Worm (Caenorhabditis elegans) whole organism, L1 larva: ENCODE data around the gene F48E8.2.
A peak's percentile ranks its signal among the peaks of the same experiment; 100 is the strongest.

Source experiments
- C04F5.9 ChIP-seq: sonication (generic microtip); optimal IDR thresholded peaks from 2 replicates; lab custom pipeline; 2016; ENCODE audit warnings: missing genetic modification characterization, missing compliant biosample characterization
- C16A3.4 ChIP-seq: fragments of 150-350 bp; optimal IDR thresholded peaks from 2 replicates; lab custom pipeline; 2014; ENCODE audit warnings: missing biosample characterization, missing genetic modification characterization
- C34B4.2 ChIP-seq: sonication (generic microtip); optimal IDR thresholded peaks from 2 replicates; lab custom pipeline; 2017; ENCODE audit warnings: mild to moderate bottlenecking, missing genetic modification characterization, missing compliant biosample characterization
- ama-1 ChIP-seq: fragments of 150-350 bp; optimal IDR thresholded peaks from 2 replicates; lab custom pipeline; 2014
- blmp-1 ChIP-seq: fragments of 150-350 bp; optimal IDR thresholded peaks from 2 replicates; lab custom pipeline; 2014; ENCODE audit warnings: missing biosample characterization, missing genetic modification characterization
- ceh-88 ChIP-seq: fragments of 200-800 bp; sonication (Bioruptor generic); IDR thresholded peaks from 2 replicates; pipeline ENCODE4 v1.3.6; 2022; ENCODE audit warnings: missing genetic modification characterization, missing compliant biosample characterization
- ceh-90 ChIP-seq: sonication (generic microtip); optimal IDR thresholded peaks from 2 replicates; lab custom pipeline; 2016; ENCODE audit warnings: missing genetic modification characterization, missing compliant biosample characterization
- dpl-1 ChIP-seq, 3 experiments: fragments of 150-350 bp in 2 of 3; sonication (generic microtip) in 1 of 3; optimal IDR thresholded peaks; 2 replicates each; lab custom pipeline; 2014 to 2017; ENCODE audit warnings: missing biosample characterization in 3 of 3, missing genetic modification characterization in 3 of 3, missing genetic modification reagents in 3 of 3
- dsc-1 ChIP-seq: sonication (generic microtip); optimal IDR thresholded peaks from 2 replicates; lab custom pipeline; 2016; ENCODE audit warnings: mild to moderate bottlenecking, missing genetic modification characterization, missing compliant biosample characterization
- efl-1 ChIP-seq, 4 experiments: fragments of 150-350 bp; optimal IDR thresholded peaks in 3 of 4; peaks in 1 of 4; 1 replicate in 1 of 4; 2 replicates in 3 of 4; lab custom pipeline; 2014; ENCODE audit warnings: missing biosample characterization in 2 of 4, missing genetic modification characterization in 2 of 4, missing genetic modification reagents in 2 of 4
- efl-3 ChIP-seq: fragments of 200-800 bp; sonication (Bioruptor generic); optimal IDR thresholded peaks from 2 replicates; lab custom pipeline; 2018; ENCODE audit warnings: mild to moderate bottlenecking, missing genetic modification characterization, missing compliant biosample characterization
- egl-13 ChIP-seq: sonication (generic microtip); optimal IDR thresholded peaks from 2 replicates; lab custom pipeline; 2016; ENCODE audit warnings: missing genotype, missing genetic modification reagents, missing genetic modification characterization, missing compliant biosample characterization
- egl-27 ChIP-seq, 2 experiments: fragments of 150-350 bp in 1 of 2; sonication (generic microtip); optimal IDR thresholded peaks; 3 replicates each; lab custom pipeline; 2017 to 2018; ENCODE audit warnings: missing biosample characterization in 2 of 2, missing genetic modification characterization in 2 of 2, missing genetic modification reagents in 2 of 2
- elt-2 ChIP-seq: sonication (generic microtip); optimal IDR thresholded peaks from 2 replicates; lab custom pipeline; 2016; ENCODE audit warnings: missing genetic modification characterization, mild to moderate bottlenecking, inconsistent platforms, missing compliant biosample characterization, missing genetic modification reagents
- ets-5 ChIP-seq: fragments of 200-800 bp; sonication (Bioruptor generic); IDR thresholded peaks from 2 replicates; pipeline ENCODE4 v1.3.6; 2022; ENCODE audit warnings: missing genetic modification characterization, missing compliant biosample characterization
- fos-1 ChIP-seq: fragments of 150-350 bp; optimal IDR thresholded peaks from 2 replicates; lab custom pipeline; 2014; ENCODE audit warnings: missing biosample characterization, missing genetic modification characterization
- grh-1 ChIP-seq: fragments of 200-800 bp; sonication (Bioruptor generic); IDR thresholded peaks from 2 replicates; pipeline ENCODE4 v1.3.6; 2022; ENCODE audit warnings: missing genetic modification reagents, missing genetic modification characterization, missing compliant biosample characterization
- hlh-17 ChIP-seq: fragments of 200-800 bp; sonication (Bioruptor generic); optimal IDR thresholded peaks from 2 replicates; lab custom pipeline; 2018; ENCODE audit warnings: missing genetic modification characterization, mild to moderate bottlenecking, missing compliant biosample characterization, moderate library complexity, borderline replicate concordance
- hlh-4 ChIP-seq: sonication (generic microtip); optimal IDR thresholded peaks from 2 replicates; lab custom pipeline; 2016; ENCODE audit warnings: mild to moderate bottlenecking, missing genetic modification characterization, missing compliant biosample characterization
- hpl-2 ChIP-seq: fragments of 150-350 bp; optimal IDR thresholded peaks from 2 replicates; lab custom pipeline; 2014; ENCODE audit warnings: missing biosample characterization, missing genetic modification reagents, missing genetic modification characterization
- irx-1 ChIP-seq: sonication (generic microtip); optimal IDR thresholded peaks from 2 replicates; lab custom pipeline; 2016; ENCODE audit warnings: missing genetic modification characterization, missing compliant biosample characterization
- isw-1 ChIP-seq: fragments of 200-800 bp; sonication (Bioruptor generic); IDR thresholded peaks from 2 replicates; pipeline ENCODE4 v1.3.6; 2022; ENCODE audit warnings: missing genetic modification characterization, missing compliant biosample characterization
- lin-13 ChIP-seq: fragments of 150-350 bp; optimal IDR thresholded peaks from 2 replicates; lab custom pipeline; 2014; ENCODE audit warnings: missing biosample characterization, missing genetic modification reagents, missing genetic modification characterization
- lin-35 ChIP-seq, 2 experiments: fragments of 150-350 bp; optimal IDR thresholded peaks; 2 replicates each; lab custom pipeline; 2014; ENCODE audit warnings: missing biosample characterization in 2 of 2, missing genetic modification characterization in 2 of 2, missing genetic modification reagents in 2 of 2
- lin-39 ChIP-seq: fragments of 150-350 bp; optimal IDR thresholded peaks from 2 replicates; lab custom pipeline; 2014; ENCODE audit warnings: missing biosample characterization, missing genetic modification reagents, missing genetic modification characterization
- lir-3 ChIP-seq: sonication (generic microtip); optimal IDR thresholded peaks from 2 replicates; lab custom pipeline; 2016; ENCODE audit warnings: mild to moderate bottlenecking, missing genetic modification characterization, moderate library complexity, missing compliant biosample characterization; ENCODE audit not compliant: poor library complexity
- lsy-2 ChIP-seq, 2 experiments: fragments of 150-350 bp; optimal IDR thresholded peaks; 2 replicates each; lab custom pipeline; 2014; ENCODE audit warnings: missing biosample characterization in 2 of 2, missing genetic modification characterization in 2 of 2
- mdl-1 ChIP-seq, 2 experiments: fragments of 150-350 bp; optimal IDR thresholded peaks; 2 replicates each; lab custom pipeline; 2014 to 2017; ENCODE audit warnings: missing biosample characterization in 2 of 2, missing genetic modification characterization in 2 of 2, inconsistent platforms in 1 of 2
- mef-2 ChIP-seq: fragments of 150-350 bp; optimal IDR thresholded peaks from 2 replicates; lab custom pipeline; 2014; ENCODE audit warnings: missing biosample characterization, missing genetic modification characterization
- mep-1 ChIP-seq: fragments of 150-350 bp; optimal IDR thresholded peaks from 2 replicates; lab custom pipeline; 2014; ENCODE audit warnings: missing biosample characterization, missing genetic modification characterization
- nhr-11 ChIP-seq: fragments of 150-350 bp; optimal IDR thresholded peaks from 2 replicates; lab custom pipeline; 2014; ENCODE audit warnings: missing biosample characterization, missing genetic modification characterization
- nhr-19 ChIP-seq: fragments of 200-800 bp; sonication (Bioruptor generic); conservative IDR thresholded peaks from 2 replicates; pipeline ENCODE4 v1.3.6; 2022; ENCODE audit warnings: missing genetic modification characterization, missing compliant biosample characterization
- nhr-237 ChIP-seq: fragments of 150-350 bp; optimal IDR thresholded peaks from 2 replicates; lab custom pipeline; 2014; ENCODE audit warnings: missing biosample characterization, missing genetic modification characterization
- nhr-28 ChIP-seq: fragments of 150-350 bp; optimal IDR thresholded peaks from 2 replicates; lab custom pipeline; 2014; ENCODE audit warnings: missing biosample characterization, missing genetic modification characterization
- nhr-47 ChIP-seq: sonication (generic microtip); optimal IDR thresholded peaks from 2 replicates; lab custom pipeline; 2016; ENCODE audit warnings: mild to moderate bottlenecking, missing genetic modification characterization, moderate library complexity, missing compliant biosample characterization
- nhr-71 ChIP-seq: sonication (generic microtip); optimal IDR thresholded peaks from 2 replicates; lab custom pipeline; 2016; ENCODE audit warnings: mild to moderate bottlenecking, missing genetic modification characterization, moderate library complexity, missing compliant biosample characterization
- nhr-76 ChIP-seq: sonication (generic microtip); optimal IDR thresholded peaks from 2 replicates; lab custom pipeline; 2017; ENCODE audit warnings: missing biosample characterization, missing genetic modification characterization
- nhr-77 ChIP-seq: fragments of 150-350 bp; optimal IDR thresholded peaks from 2 replicates; lab custom pipeline; 2014; ENCODE audit warnings: missing biosample characterization, missing genetic modification characterization
- nhr-84 ChIP-seq: sonication (generic microtip); optimal IDR thresholded peaks from 2 replicates; lab custom pipeline; 2017; ENCODE audit warnings: missing biosample characterization, missing genetic modification characterization
- pag-3 ChIP-seq: sonication (generic microtip); optimal IDR thresholded peaks from 2 replicates; lab custom pipeline; 2017; ENCODE audit warnings: missing genetic modification characterization, mild to moderate bottlenecking, missing compliant biosample characterization, antibody characterized with exemption, borderline replicate concordance; ENCODE audit not compliant: insufficient read depth
- pax-3 ChIP-seq: fragments of 200-800 bp; sonication (Bioruptor generic); optimal IDR thresholded peaks from 2 replicates; lab custom pipeline; 2018; ENCODE audit warnings: mild to moderate bottlenecking, missing genetic modification characterization, moderate library complexity, missing compliant biosample characterization
- pqm-1 ChIP-seq: sonication (generic microtip); optimal IDR thresholded peaks from 3 replicates; lab custom pipeline; 2017; ENCODE audit warnings: missing biosample characterization, missing genetic modification characterization
- rnt-1 ChIP-seq: sonication (generic microtip); optimal IDR thresholded peaks from 2 replicates; lab custom pipeline; 2016; ENCODE audit warnings: mild to moderate bottlenecking, missing genetic modification characterization, moderate library complexity, missing compliant biosample characterization
- skn-1 ChIP-seq: fragments of 150-350 bp; optimal IDR thresholded peaks from 2 replicates; lab custom pipeline; 2014; ENCODE audit warnings: missing biosample characterization, missing genetic modification characterization
- snpc-4 ChIP-seq: fragments of 150-350 bp; optimal IDR thresholded peaks from 2 replicates; lab custom pipeline; 2014; ENCODE audit warnings: missing biosample characterization, missing genetic modification characterization
- snu-23 ChIP-seq: sonication (generic microtip); optimal IDR thresholded peaks from 2 replicates; lab custom pipeline; 2016; ENCODE audit warnings: missing genetic modification characterization, missing compliant biosample characterization
- sox-4 ChIP-seq: sonication (generic microtip); optimal IDR thresholded peaks from 2 replicates; lab custom pipeline; 2016; ENCODE audit warnings: missing genetic modification characterization, missing compliant biosample characterization
- sup-37 ChIP-seq: fragments of 200-800 bp; sonication (Bioruptor generic); optimal IDR thresholded peaks from 2 replicates; lab custom pipeline; 2018; ENCODE audit warnings: mild to moderate bottlenecking, missing genetic modification characterization, missing compliant biosample characterization
- tbx-2 ChIP-seq: sonication (generic microtip); optimal IDR thresholded peaks from 2 replicates; lab custom pipeline; 2016; ENCODE audit warnings: missing genetic modification characterization, missing compliant biosample characterization
- unc-86 ChIP-seq: sonication (generic microtip); optimal IDR thresholded peaks from 2 replicates; lab custom pipeline; 2016; ENCODE audit warnings: missing genetic modification characterization, missing compliant biosample characterization
- xbp-1 ChIP-seq: sonication (generic microtip); optimal IDR thresholded peaks from 2 replicates; lab custom pipeline; 2016; ENCODE audit warnings: missing genetic modification characterization, missing compliant biosample characterization
- zag-1 ChIP-seq: fragments of 150-350 bp; optimal IDR thresholded peaks from 2 replicates; lab custom pipeline; 2014; ENCODE audit warnings: missing biosample characterization, missing genetic modification characterization
- ztf-11 ChIP-seq, 2 experiments: sonication (generic microtip); optimal IDR thresholded peaks; 2 replicates each; lab custom pipeline; 2016 to 2017; ENCODE audit warnings: missing genetic modification characterization in 2 of 2, missing biosample characterization in 1 of 2, missing compliant biosample characterization in 1 of 2

F48E8.2 gene

DNA sequence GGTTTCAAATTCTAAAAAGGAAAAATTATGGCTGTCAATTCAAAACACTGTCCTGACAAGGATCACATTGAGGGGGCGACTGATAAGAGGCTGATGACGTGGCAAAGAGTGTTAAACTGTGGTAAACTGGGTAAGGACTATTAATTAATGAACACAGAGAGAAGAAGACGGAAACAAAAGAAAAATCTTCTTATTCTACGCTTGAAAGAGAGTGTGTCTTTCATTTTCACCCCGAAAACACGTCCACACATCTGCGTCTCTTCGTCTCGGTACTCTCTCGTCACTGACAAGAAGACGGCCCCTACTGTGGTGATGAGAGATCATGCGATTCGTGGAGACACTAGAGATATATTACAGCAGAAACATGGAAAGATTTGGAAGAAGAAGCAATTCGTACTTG lies 42.8 kb upstream of the F48E8.2 start (continued):
- TF ChIP-seq nhr-19 (GFP tag; lab: Robert Waterston, UW) = 0 out of 2 replicates have a peak, but pooled peaks have one; percentile 13
- TF ChIP-seq snpc-4 (tag; lab: Kevin White, UChicago) = no peak
- no peak for TF ChIP-seq sup-37 (GFP tag; lab: Kevin White, UChicago)
- no peak for TF ChIP-seq skn-1
- no peak for TF ChIP-seq pax-3
- TF ChIP-seq lin-13 (GFP tag; lab: Kevin White, UChicago) = no peak
- TF ChIP-seq hpl-2 = no peak
- no peak for TF ChIP-seq hlh-17 (GFP tag; lab: Kevin White, UChicago)
- peak; percentile 51 for TF ChIP-seq snu-23 (GFP tag; lab: Kevin White, UChicago)
- TF ChIP-seq fos-1 (tag; lab: Kevin White, UChicago) = no peak
- TF ChIP-seq zag-1 = no peak
- no peak for TF ChIP-seq lin-39
- TF ChIP-seq egl-27 (tag; optimal IDR thresholded peaks at IDR 0.05; lab: Kevin White, UChicago) = no peak
- no peak for TF ChIP-seq mef-2 (tag; lab: Kevin White, UChicago)
- peak; percentile 93 for TF ChIP-seq blmp-1
- TF ChIP-seq nhr-76 (tag; lab: Kevin White, UChicago) = no peak
- TF ChIP-seq ceh-88 (GFP tag; lab: Robert Waterston, UW) = no peak
- TF ChIP-seq nhr-237 (tag; lab: Kevin White, UChicago) = no peak
- peak in 1 of 2 experiments; percentile 36 for TF ChIP-seq lsy-2 (tag; optimal IDR thresholded peaks at IDR 0.05; lab: Kevin White, UChicago)
- TF ChIP-seq C04F5.9 (tag; lab: Kevin White, UChicago) = no peak
- TF ChIP-seq nhr-11 (tag; lab: Kevin White, UChicago) = no peak
- TF ChIP-seq lin-35 (GFP tag; optimal IDR thresholded peaks at IDR 0.05; lab: Kevin White, UChicago) = peak in 1 of 2 experiments; percentile 21
- peak in 1 of 3 experiments; percentile 4 for TF ChIP-seq dpl-1 (GFP tag; optimal IDR thresholded peaks at IDR 0.05; lab: Kevin White, UChicago)
- TF ChIP-seq C16A3.4 = no peak
- TF ChIP-seq isw-1 (GFP tag; lab: Robert Waterston, UW) = no peak
- TF ChIP-seq ceh-90 (tag; lab: Kevin White, UChicago) = no peak
- no peak for TF ChIP-seq egl-13 (tag; lab: Kevin White, UChicago)
- TF ChIP-seq nhr-77 (tag; lab: Kevin White, UChicago) = no peak
- TF ChIP-seq nhr-47 = no peak
- no peak for TF ChIP-seq nhr-84
- peak; percentile 11 for TF ChIP-seq elt-2 (tag; lab: Kevin White, UChicago)
- no peak for TF ChIP-seq mep-1
- no peak for TF ChIP-seq ets-5
- no peak for TF ChIP-seq hlh-4
- no peak for TF ChIP-seq grh-1 (GFP tag; lab: Robert Waterston, UW)
- no peak for TF ChIP-seq efl-3 (GFP tag; lab: Kevin White, UChicago)
- TF ChIP-seq xbp-1 = no peak
- TF ChIP-seq irx-1 = no peak
- no peak for TF ChIP-seq nhr-28 (tag; lab: Kevin White, UChicago)
- TF ChIP-seq mdl-1 (tag; optimal IDR thresholded peaks at IDR 0.05; lab: Kevin White, UChicago) = peak in 1 of 2 experiments; percentile 40
- TF ChIP-seq rnt-1 (tag; lab: Kevin White, UChicago) = peak; percentile 70
- no peak for TF ChIP-seq sox-4 (tag; lab: Kevin White, UChicago)
- TF ChIP-seq C34B4.2 (tag; lab: Kevin White, UChicago) = no peak
- no peak for TF ChIP-seq pqm-1 (tag; lab: Kevin White, UChicago)
- no peak for TF ChIP-seq tbx-2 (tag; lab: Kevin White, UChicago)
- peak; percentile 36 for TF ChIP-seq dsc-1 (tag; lab: Kevin White, UChicago)
- TF ChIP-seq ama-1 (lab: Kevin White, UChicago) = no peak
- no peak for TF ChIP-seq pag-3 (tag; lab: Kevin White, UChicago)
- TF ChIP-seq lir-3 (tag; lab: Kevin White, UChicago) = no peak
- peak; percentile 59 for TF ChIP-seq nhr-71 (tag; lab: Kevin White, UChicago)
- peak in 1 of 2 experiments; percentile 16 for TF ChIP-seq efl-1 (optimal IDR thresholded peaks at IDR 0.05; lab: Kevin White, UChicago)
- no peak for TF ChIP-seq efl-1 (GFP tag; optimal IDR thresholded peaks at IDR 0.05 in 1 of 2; lab: Kevin White, UChicago)
- no peak for TF ChIP-seq unc-86
- no peak for TF ChIP-seq ztf-11 (tag; optimal IDR thresholded peaks at IDR 0.05; lab: Kevin White, UChicago)
